Worm (Caenorhabditis elegans): ENCODE measurements around the gene F19B6.3.

F19B6.3 gene

ce11 chrIV:12334708-12335107, 7.7 kb downstream of the F19B6.3 start (continued):
- no peak for TF ChIP-seq hlh-30 (tag; optimal IDR thresholded peaks at IDR 0.05; ENCODE audit: insufficient read depth)
- TF ChIP-seq ceh-82 (tag; optimal IDR thresholded peaks at IDR 0.05), result no peak
- TF ChIP-seq duxl-1 (tag; optimal IDR thresholded peaks at IDR 0.05; ENCODE audit: poor library complexity), result no peak
- TF ChIP-seq madf-9 (GFP tag; conservative IDR thresholded peaks at IDR 0.05), result no peak
- no peak for TF ChIP-seq zfp-2 (tag; optimal IDR thresholded peaks at IDR 0.05)
- no peak for TF ChIP-seq ces-1 (GFP tag; optimal IDR thresholded peaks at IDR 0.05)
- no peak for TF ChIP-seq F10B5.3 (tag; optimal IDR thresholded peaks at IDR 0.05)
- TF ChIP-seq dpl-1 (GFP tag; optimal IDR thresholded peaks at IDR 0.05), result peak; percentile 79
- no peak for TF ChIP-seq tag-97 (GFP tag; IDR thresholded peaks at IDR 0.05)

ce11 chrIV:12335248-12335647, 8.2 kb downstream of the F19B6.3 start:
- TF ChIP-seq daf-16 (GFP tag; optimal IDR thresholded peaks at IDR 0.05) (peak in 1 of 2 experiments; percentile 42), daf-16 (tag; optimal IDR thresholded peaks at IDR 0.05) (no peak), unc-62 (GFP tag; optimal IDR thresholded peaks at IDR 0.05 in 1 of 2) (peak in 1 of 2 experiments; percentile 68), unc-62 (tag; optimal IDR thresholded peaks at IDR 0.05) (no peak), Y105C5A.15 (GFP tag; IDR thresholded peaks at IDR 0.05) (no peak), rbr-2 (tag; optimal IDR thresholded peaks at IDR 0.05) (peak; percentile 10), hlh-30 (tag; optimal IDR thresholded peaks at IDR 0.05; ENCODE audit: insufficient read depth) (peak; percentile 63), madf-5 (GFP tag; IDR thresholded peaks at IDR 0.05) (no peak), spr-3 (GFP tag; optimal IDR thresholded peaks at IDR 0.05) (no peak), hif-1 (tag; optimal IDR thresholded peaks at IDR 0.05) (peak in 1 of 2 experiments; percentile 28), hmg-1.1 (GFP tag; IDR thresholded peaks at IDR 0.05) (peak; percentile 54; the same call in 1 of the 2 replicates), mdl-1 (tag; optimal IDR thresholded peaks at IDR 0.05) (peak in 1 of 2 experiments; percentile 26), dmd-9 (GFP tag; IDR thresholded peaks at IDR 0.05) (0 out of 2 replicates have a peak, but pooled peaks have one; percentile 10), nhr-25 (tag; optimal IDR thresholded peaks at IDR 0.05; ENCODE audit: borderline replicate concordance, insufficient read depth) (no peak)

ce11 chrIV:12335798-12336197, 8.8 kb downstream of the F19B6.3 start, which contains the start of gene F19B6.1:
Gene F19B6.1, minus strand, starts transcription at chrIV:12336075.
- no peak for TF ChIP-seq lim-7 (GFP tag; IDR thresholded peaks at IDR 0.05)
- no peak for TF ChIP-seq ZK546.5 (tag; optimal IDR thresholded peaks at IDR 0.05)
- TF ChIP-seq mxl-2 (GFP tag; conservative IDR thresholded peaks at IDR 0.05), result no peak
- no peak for TF ChIP-seq ceh-62 (tag; optimal IDR thresholded peaks at IDR 0.05)
- no peak for TF ChIP-seq Y48G9A.11 (GFP tag; IDR thresholded peaks at IDR 0.05)
- no peak for TF ChIP-seq skn-1 (tag; optimal IDR thresholded peaks at IDR 0.05)
- no peak for TF ChIP-seq D1046.2 (GFP tag; IDR thresholded peaks at IDR 0.05)
- no peak for TF ChIP-seq nhr-111 (GFP tag; optimal IDR thresholded peaks at IDR 0.05)
- TF ChIP-seq mep-1 (tag; optimal IDR thresholded peaks at IDR 0.05), result no peak
- TF ChIP-seq F26F4.8 (GFP tag; conservative IDR thresholded peaks at IDR 0.05), result no peak
- TF ChIP-seq F37D6.2 (tag; optimal IDR thresholded peaks at IDR 0.05), result no peak

- TF ChIP-seq Y48G9A.11 (GFP tag; IDR thresholded peaks at IDR 0.05) (no peak), pqm-1 (tag; optimal IDR thresholded peaks at IDR 0.05) (no peak), unc-62 (GFP tag; optimal IDR thresholded peaks at IDR 0.05 in 1 of 2) (no peak), unc-62 (tag; optimal IDR thresholded peaks at IDR 0.05) (no peak), dmd-8 (GFP tag; IDR thresholded peaks at IDR 0.05) (no peak), ceh-62 (tag; optimal IDR thresholded peaks at IDR 0.05) (no peak), lim-7 (GFP tag; IDR thresholded peaks at IDR 0.05) (no peak), pha-4 (GFP tag; IDR thresholded peaks at IDR 0.05) (no peak), pha-4 (tag; optimal IDR thresholded peaks at IDR 0.05) (no peak), nhr-237 (tag; optimal IDR thresholded peaks at IDR 0.05) (no peak), egl-27 (tag; optimal IDR thresholded peaks at IDR 0.05) (no peak), mxl-3 (GFP tag; optimal IDR thresholded peaks at IDR 0.05) (no peak), lin-39 (tag; optimal IDR thresholded peaks at IDR 0.05) (no peak), R02D3.7 (tag; optimal IDR thresholded peaks at IDR 0.05) (no peak), Y5F2A.4 (GFP tag; optimal IDR thresholded peaks at IDR 0.05) (no peak), dmd-9 (GFP tag; IDR thresholded peaks at IDR 0.05) (no peak), nhr-111 (GFP tag; optimal IDR thresholded peaks at IDR 0.05) (no peak), T20F7.1 (GFP tag; optimal IDR thresholded peaks at IDR 0.05) (no peak), vab-7 (GFP tag; IDR thresholded peaks at IDR 0.05) (no peak), skn-1 (tag; optimal IDR thresholded peaks at IDR 0.05) (no peak), nhr-10 (tag; optimal IDR thresholded peaks at IDR 0.05) (no peak)
Measured at ce11 chrIV:12336893-12337627, 10.0 kb downstream of the F19B6.3 start, which contains the start of the genes F19B6.10 and wht-5. Gene F19B6.10, plus strand, starts transcription at chrIV:12337193. Gene wht-5, plus strand, starts transcription at chrIV:12337577.
